Worm (Caenorhabditis elegans) whole organism, L1 larva: Measurements from ENCODE around the gene srz-32.

Source experiments
- C04F5.9 ChIP-seq: sonication (generic microtip); optimal IDR thresholded peaks from 2 replicates; lab custom pipeline; 2016; ENCODE audit warnings: missing genetic modification characterization, missing compliant biosample characterization
- C16A3.4 ChIP-seq: fragments of 150-350 bp; optimal IDR thresholded peaks from 2 replicates; lab custom pipeline; 2014; ENCODE audit warnings: missing biosample characterization, missing genetic modification characterization
- C34B4.2 ChIP-seq: sonication (generic microtip); optimal IDR thresholded peaks from 2 replicates; lab custom pipeline; 2017; ENCODE audit warnings: mild to moderate bottlenecking, missing genetic modification characterization, missing compliant biosample characterization
- F16B12.6 ChIP-seq: fragments of 150-350 bp; optimal IDR thresholded peaks from 2 replicates; lab custom pipeline; 2014; ENCODE audit warnings: missing biosample characterization, missing genetic modification characterization
- alr-1 ChIP-seq: fragments of 200-800 bp; sonication (Bioruptor generic); optimal IDR thresholded peaks from 2 replicates; lab custom pipeline; 2018; ENCODE audit warnings: borderline replicate concordance, mild to moderate bottlenecking, missing genetic modification characterization, missing compliant biosample characterization
- aly-2 ChIP-seq: fragments of 150-350 bp; optimal IDR thresholded peaks from 2 replicates; lab custom pipeline; 2014; ENCODE audit warnings: missing biosample characterization, missing genetic modification characterization
- blmp-1 ChIP-seq: fragments of 150-350 bp; optimal IDR thresholded peaks from 2 replicates; lab custom pipeline; 2014; ENCODE audit warnings: missing biosample characterization, missing genetic modification characterization
- ceh-8 ChIP-seq: fragments of 200-800 bp; sonication (Bioruptor generic); optimal IDR thresholded peaks from 2 replicates; lab custom pipeline; 2018; ENCODE audit warnings: mild to moderate bottlenecking, missing genetic modification characterization, moderate library complexity, missing compliant biosample characterization
- ceh-82 ChIP-seq, 3 experiments: fragments of 150-350 bp in 1 of 3; sonication (generic microtip) in 2 of 3; optimal IDR thresholded peaks; 2 replicates each; lab custom pipeline; 2014 to 2017; ENCODE audit warnings: missing biosample characterization in 3 of 3, missing genetic modification characterization in 3 of 3
- ceh-88 ChIP-seq: fragments of 200-800 bp; sonication (Bioruptor generic); IDR thresholded peaks from 2 replicates; pipeline ENCODE4 v1.3.6; 2022; ENCODE audit warnings: missing genetic modification characterization, missing compliant biosample characterization
- ces-1 ChIP-seq: fragments of 150-350 bp; optimal IDR thresholded peaks from 2 replicates; lab custom pipeline; 2014; ENCODE audit warnings: missing biosample characterization, missing genetic modification reagents, missing genetic modification characterization
- dpl-1 ChIP-seq, 3 experiments: fragments of 150-350 bp in 2 of 3; sonication (generic microtip) in 1 of 3; optimal IDR thresholded peaks; 2 replicates each; lab custom pipeline; 2014 to 2017; ENCODE audit warnings: missing biosample characterization in 3 of 3, missing genetic modification characterization in 3 of 3, missing genetic modification reagents in 3 of 3
- dsc-1 ChIP-seq: sonication (generic microtip); optimal IDR thresholded peaks from 2 replicates; lab custom pipeline; 2016; ENCODE audit warnings: mild to moderate bottlenecking, missing genetic modification characterization, missing compliant biosample characterization
- efl-1 ChIP-seq, 4 experiments: fragments of 150-350 bp; optimal IDR thresholded peaks in 3 of 4; peaks in 1 of 4; 1 replicate in 1 of 4; 2 replicates in 3 of 4; lab custom pipeline; 2014; ENCODE audit warnings: missing biosample characterization in 2 of 4, missing genetic modification characterization in 2 of 4, missing genetic modification reagents in 2 of 4
- elt-3 ChIP-seq, 6 experiments: fragments of 150-350 bp in 1 of 6; sonication (generic microtip); optimal IDR thresholded peaks; 2 replicates each; lab custom pipeline; 2017 to 2018; ENCODE audit warnings: missing biosample characterization in 6 of 6, missing genetic modification characterization in 6 of 6, inconsistent platforms in 1 of 6
- ets-5 ChIP-seq: fragments of 200-800 bp; sonication (Bioruptor generic); IDR thresholded peaks from 2 replicates; pipeline ENCODE4 v1.3.6; 2022; ENCODE audit warnings: missing genetic modification characterization, missing compliant biosample characterization
- fkh-10 ChIP-seq: sonication (generic microtip); optimal IDR thresholded peaks from 2 replicates; lab custom pipeline; 2017; ENCODE audit warnings: missing biosample characterization, missing genetic modification reagents, missing genetic modification characterization
- fkh-8 ChIP-seq: sonication (generic microtip); optimal IDR thresholded peaks from 2 replicates; lab custom pipeline; 2016; ENCODE audit warnings: mild to moderate bottlenecking, missing genetic modification characterization, missing compliant biosample characterization
- fos-1 ChIP-seq: fragments of 150-350 bp; optimal IDR thresholded peaks from 2 replicates; lab custom pipeline; 2014; ENCODE audit warnings: missing biosample characterization, missing genetic modification characterization
- hlh-17 ChIP-seq: fragments of 200-800 bp; sonication (Bioruptor generic); optimal IDR thresholded peaks from 2 replicates; lab custom pipeline; 2018; ENCODE audit warnings: missing genetic modification characterization, mild to moderate bottlenecking, missing compliant biosample characterization, moderate library complexity, borderline replicate concordance
- hlh-4 ChIP-seq: sonication (generic microtip); optimal IDR thresholded peaks from 2 replicates; lab custom pipeline; 2016; ENCODE audit warnings: mild to moderate bottlenecking, missing genetic modification characterization, missing compliant biosample characterization
- hpl-2 ChIP-seq: fragments of 150-350 bp; optimal IDR thresholded peaks from 2 replicates; lab custom pipeline; 2014; ENCODE audit warnings: missing biosample characterization, missing genetic modification reagents, missing genetic modification characterization
- irx-1 ChIP-seq: sonication (generic microtip); optimal IDR thresholded peaks from 2 replicates; lab custom pipeline; 2016; ENCODE audit warnings: missing genetic modification characterization, missing compliant biosample characterization
- isw-1 ChIP-seq: fragments of 200-800 bp; sonication (Bioruptor generic); IDR thresholded peaks from 2 replicates; pipeline ENCODE4 v1.3.6; 2022; ENCODE audit warnings: missing genetic modification characterization, missing compliant biosample characterization
- lin-13 ChIP-seq: fragments of 150-350 bp; optimal IDR thresholded peaks from 2 replicates; lab custom pipeline; 2014; ENCODE audit warnings: missing biosample characterization, missing genetic modification reagents, missing genetic modification characterization
- lin-14 ChIP-seq: fragments of 200-800 bp; sonication (Bioruptor generic); optimal IDR thresholded peaks from 2 replicates; lab custom pipeline; 2018; ENCODE audit warnings: mild to moderate bottlenecking, missing genetic modification characterization, moderate library complexity, missing compliant biosample characterization
- lin-35 ChIP-seq, 2 experiments: fragments of 150-350 bp; optimal IDR thresholded peaks; 2 replicates each; lab custom pipeline; 2014; ENCODE audit warnings: missing biosample characterization in 2 of 2, missing genetic modification characterization in 2 of 2, missing genetic modification reagents in 2 of 2
- lin-39 ChIP-seq: fragments of 150-350 bp; optimal IDR thresholded peaks from 2 replicates; lab custom pipeline; 2014; ENCODE audit warnings: missing biosample characterization, missing genetic modification reagents, missing genetic modification characterization
- lsy-2 ChIP-seq, 2 experiments: fragments of 150-350 bp; optimal IDR thresholded peaks; 2 replicates each; lab custom pipeline; 2014; ENCODE audit warnings: missing biosample characterization in 2 of 2, missing genetic modification characterization in 2 of 2
- mab-9 ChIP-seq: fragments of 200-800 bp; sonication (Bioruptor generic); IDR thresholded peaks from 2 replicates; pipeline ENCODE4 v1.3.6; 2022; ENCODE audit warnings: missing genetic modification reagents, missing genetic modification characterization, missing compliant biosample characterization
- mdl-1 ChIP-seq, 2 experiments: fragments of 150-350 bp; optimal IDR thresholded peaks; 2 replicates each; lab custom pipeline; 2014 to 2017; ENCODE audit warnings: missing biosample characterization in 2 of 2, missing genetic modification characterization in 2 of 2, inconsistent platforms in 1 of 2
- mep-1 ChIP-seq: fragments of 150-350 bp; optimal IDR thresholded peaks from 2 replicates; lab custom pipeline; 2014; ENCODE audit warnings: missing biosample characterization, missing genetic modification characterization
- nhr-12 ChIP-seq: sonication (generic microtip); optimal IDR thresholded peaks from 2 replicates; lab custom pipeline; 2017; ENCODE audit warnings: missing biosample characterization, missing genetic modification characterization
- nhr-20 ChIP-seq: sonication (generic microtip); optimal IDR thresholded peaks from 2 replicates; lab custom pipeline; 2016; ENCODE audit warnings: mild to moderate bottlenecking, missing genetic modification characterization, missing compliant biosample characterization
- nhr-77 ChIP-seq: fragments of 150-350 bp; optimal IDR thresholded peaks from 2 replicates; lab custom pipeline; 2014; ENCODE audit warnings: missing biosample characterization, missing genetic modification characterization
- nhr-85 ChIP-seq: sonication (generic microtip); peaks from one replicate; lab custom pipeline; 2016; ENCODE audit warnings: missing genetic modification characterization, inconsistent platforms, missing compliant biosample characterization
- nhr-90 ChIP-seq: sonication (generic microtip); optimal IDR thresholded peaks from 2 replicates; lab custom pipeline; 2016; ENCODE audit warnings: mild to moderate bottlenecking, missing genetic modification characterization, missing compliant biosample characterization; ENCODE audit not compliant: poor library complexity
- pax-3 ChIP-seq: fragments of 200-800 bp; sonication (Bioruptor generic); optimal IDR thresholded peaks from 2 replicates; lab custom pipeline; 2018; ENCODE audit warnings: mild to moderate bottlenecking, missing genetic modification characterization, moderate library complexity, missing compliant biosample characterization
- skn-1 ChIP-seq: fragments of 150-350 bp; optimal IDR thresholded peaks from 2 replicates; lab custom pipeline; 2014; ENCODE audit warnings: missing biosample characterization, missing genetic modification characterization
- snpc-4 ChIP-seq: fragments of 150-350 bp; optimal IDR thresholded peaks from 2 replicates; lab custom pipeline; 2014; ENCODE audit warnings: missing biosample characterization, missing genetic modification characterization
- snu-23 ChIP-seq: sonication (generic microtip); optimal IDR thresholded peaks from 2 replicates; lab custom pipeline; 2016; ENCODE audit warnings: missing genetic modification characterization, missing compliant biosample characterization
- sptf-1 ChIP-seq: fragments of 150-350 bp; optimal IDR thresholded peaks from 2 replicates; lab custom pipeline; 2014; ENCODE audit warnings: missing biosample characterization, missing genetic modification characterization
- sup-37 ChIP-seq: fragments of 200-800 bp; sonication (Bioruptor generic); optimal IDR thresholded peaks from 2 replicates; lab custom pipeline; 2018; ENCODE audit warnings: mild to moderate bottlenecking, missing genetic modification characterization, missing compliant biosample characterization
- tbx-2 ChIP-seq: sonication (generic microtip); optimal IDR thresholded peaks from 2 replicates; lab custom pipeline; 2016; ENCODE audit warnings: missing genetic modification characterization, missing compliant biosample characterization
- tlp-1 ChIP-seq: fragments of 150-350 bp; optimal IDR thresholded peaks from 2 replicates; lab custom pipeline; 2014; ENCODE audit warnings: missing biosample characterization, missing genetic modification characterization
- unc-130 ChIP-seq: fragments of 150-350 bp; optimal IDR thresholded peaks from 2 replicates; lab custom pipeline; 2017; ENCODE audit warnings: missing biosample characterization, missing genetic modification characterization, inconsistent platforms
- unc-86 ChIP-seq: sonication (generic microtip); optimal IDR thresholded peaks from 2 replicates; lab custom pipeline; 2016; ENCODE audit warnings: missing genetic modification characterization, missing compliant biosample characterization
- unc-98 ChIP-seq: fragments of 200-800 bp; sonication (Bioruptor generic); IDR thresholded peaks from 2 replicates; pipeline ENCODE4 v1.3.6; 2022; ENCODE audit warnings: missing genetic modification characterization, missing compliant biosample characterization
- vab-15 ChIP-seq: sonication (generic microtip); optimal IDR thresholded peaks from 2 replicates; lab custom pipeline; 2017; ENCODE audit warnings: missing genotype, mild to moderate bottlenecking, missing genetic modification characterization, missing compliant biosample characterization
- xbp-1 ChIP-seq: sonication (generic microtip); optimal IDR thresholded peaks from 2 replicates; lab custom pipeline; 2016; ENCODE audit warnings: missing genetic modification characterization, missing compliant biosample characterization
- zip-4 ChIP-seq: fragments of 200-800 bp; sonication (Bioruptor generic); optimal IDR thresholded peaks from 2 replicates; lab custom pipeline; 2018; ENCODE audit warnings: mild to moderate bottlenecking, missing genetic modification characterization, moderate library complexity, missing compliant biosample characterization
- ztf-11 ChIP-seq, 2 experiments: sonication (generic microtip); optimal IDR thresholded peaks; 2 replicates each; lab custom pipeline; 2016 to 2017; ENCODE audit warnings: missing genetic modification characterization in 2 of 2, missing biosample characterization in 1 of 2, missing compliant biosample characterization in 1 of 2

The srz-32 gene

ce11 chrIV:3399015-3399722 lies 37.0 kb upstream of the srz-32 start, which contains the start of the genes dyf-3 and pdhb-1:
TSS of gene dyf-3 (minus strand) at chrIV:3399231.
TSS of gene pdhb-1 (plus strand) at chrIV:3399672.
- TF ChIP-seq dsc-1 (peak; percentile 16), hlh-17 (GFP tag; lab: Kevin White, UChicago) (no peak), tlp-1 (tag; lab: Kevin White, UChicago) (no peak), fos-1 (tag; lab: Kevin White, UChicago) (no peak), nhr-90 (tag; lab: Kevin White, UChicago) (no peak), pax-3 (no peak), sup-37 (GFP tag; lab: Kevin White, UChicago) (no peak), sptf-1 (tag; lab: Kevin White, UChicago) (no peak), C04F5.9 (no peak), mab-9 (GFP tag; lab: Robert Waterston, UW) (no peak), alr-1 (no peak), zip-4 (GFP tag; lab: Kevin White, UChicago) (no peak), elt-3 (tag; optimal IDR thresholded peaks at IDR 0.05; lab: Kevin White, UChicago) (no peak), skn-1 (tag; lab: Kevin White, UChicago) (no peak), dpl-1 (GFP tag; optimal IDR thresholded peaks at IDR 0.05; lab: Kevin White, UChicago) (peak; percentile 37 to 56 (median 48)), lin-13 (GFP tag; lab: Kevin White, UChicago) (no peak), ztf-11 (tag; optimal IDR thresholded peaks at IDR 0.05; lab: Kevin White, UChicago) (no peak), unc-86 (tag; lab: Kevin White, UChicago) (peak; percentile 11), aly-2 (tag; lab: Kevin White, UChicago) (no peak), unc-98 (GFP tag; lab: Robert Waterston, UW) (no peak), hpl-2 (GFP tag; lab: Kevin White, UChicago) (no peak), lin-14 (GFP tag; lab: Kevin White, UChicago) (no peak), lin-35 (GFP tag; optimal IDR thresholded peaks at IDR 0.05; lab: Kevin White, UChicago) (peak; percentile 26 to 59), ceh-82 (tag; optimal IDR thresholded peaks at IDR 0.05; lab: Kevin White, UChicago) (peak in 1 of 3 experiments; percentile 48), blmp-1 (tag; lab: Kevin White, UChicago) (no peak), nhr-20 (tag; lab: Kevin White, UChicago) (no peak), nhr-85 (tag; lab: Kevin White, UChicago) (peak; percentile 69), mdl-1 (tag; optimal IDR thresholded peaks at IDR 0.05; lab: Kevin White, UChicago) (peak in 1 of 2 experiments; percentile 37), ceh-88 (no peak), lsy-2 (tag; optimal IDR thresholded peaks at IDR 0.05; lab: Kevin White, UChicago) (peak; percentile 88 to 97), efl-1 (optimal IDR thresholded peaks at IDR 0.05; lab: Kevin White, UChicago) (peak; percentile 46 to 61), efl-1 (GFP tag; optimal IDR thresholded peaks at IDR 0.05 in 1 of 2; lab: Kevin White, UChicago) (peak; percentile 56 to 94), C34B4.2 (tag; lab: Kevin White, UChicago) (no peak), F16B12.6 (peak; percentile 92), irx-1 (tag; lab: Kevin White, UChicago) (no peak), snu-23 (peak; percentile 38), vab-15 (tag; lab: Kevin White, UChicago) (no peak), mep-1 (tag; lab: Kevin White, UChicago) (peak; percentile 40), nhr-77 (tag; lab: Kevin White, UChicago) (peak; percentile 29), fkh-8 (tag; lab: Kevin White, UChicago) (peak; percentile 54), ces-1 (no peak), C16A3.4 (tag; lab: Kevin White, UChicago) (no peak), ceh-8 (no peak), nhr-12 (tag; lab: Kevin White, UChicago) (no peak), ets-5 (GFP tag; lab: Robert Waterston, UW) (no peak), snpc-4 (tag; lab: Kevin White, UChicago) (no peak), xbp-1 (tag; lab: Kevin White, UChicago) (peak; percentile 10), lin-39 (tag; lab: Kevin White, UChicago) (no peak), isw-1 (no peak), tbx-2 (peak; percentile 41), fkh-10 (GFP tag; lab: Kevin White, UChicago) (peak; percentile 4), hlh-4 (no peak), unc-130 (peak; percentile 23)
